Fruit fly (Drosophila melanogaster) whole organism, pupa: ENCODE data around the gene CG33483.

Experiments used
- CG10348 ChIP-seq: fragments of 200-800 bp; sonication (Bioruptor generic); IDR thresholded peaks from 2 replicates; pipeline ENCODE4 v1.3.6; 2022; ENCODE audit warnings: missing biosample characterization, missing genetic modification characterization
- CG12605 ChIP-seq: fragments of 200-800 bp; sonication (Bioruptor generic); IDR thresholded peaks from 2 replicates; pipeline ENCODE4 v1.3.6; 2022; ENCODE audit warnings: missing biosample characterization, missing genetic modification characterization
- CG13204 ChIP-seq: fragments of 200-800 bp; sonication (Bioruptor generic); optimal IDR thresholded peaks from 2 replicates; lab custom pipeline; 2018; ENCODE audit warnings: missing biosample characterization, mild to moderate bottlenecking, missing genetic modification characterization, moderate library complexity
- CG14655 ChIP-seq: fragments of 200-800 bp; sonication (Bioruptor generic); optimal IDR thresholded peaks from 3 replicates; lab custom pipeline; 2017; ENCODE audit warnings: mild to moderate bottlenecking, missing biosample characterization, missing genetic modification reagents, missing genetic modification characterization
- CG15710 ChIP-seq: fragments of 200-800 bp; sonication (Bioruptor generic); optimal IDR thresholded peaks from 2 replicates; lab custom pipeline; 2018; ENCODE audit warnings: missing biosample characterization, mild to moderate bottlenecking, missing genetic modification characterization, moderate library complexity
- CG17806 ChIP-seq: fragments of 200-800 bp; sonication (Bioruptor generic); optimal IDR thresholded peaks from 2 replicates; lab custom pipeline; 2018; ENCODE audit warnings: missing biosample characterization, mild to moderate bottlenecking, missing genetic modification characterization, moderate library complexity
- CG32121 ChIP-seq: fragments of 200-800 bp; sonication (Bioruptor generic); IDR thresholded peaks from 2 replicates; pipeline ENCODE4 v1.3.6; 2022; ENCODE audit warnings: missing biosample characterization, missing genetic modification characterization
- CG34367 ChIP-seq: fragments of 200-800 bp; sonication (Bioruptor generic); optimal IDR thresholded peaks from 2 replicates; lab custom pipeline; 2018; ENCODE audit warnings: missing biosample characterization, mild to moderate bottlenecking, missing genetic modification characterization
- CG4496 ChIP-seq: fragments of 200-800 bp; sonication (Bioruptor generic); IDR thresholded peaks from 3 replicates; pipeline ENCODE4 v1.3.6; 2022; ENCODE audit warnings: missing biosample characterization, missing genetic modification characterization
- CG8159 ChIP-seq: fragments of 200-800 bp; sonication (Bioruptor generic); optimal IDR thresholded peaks from 3 replicates; lab custom pipeline; 2018; ENCODE audit warnings: missing biosample characterization, mild to moderate bottlenecking, missing genetic modification characterization, moderate library complexity
- CG8301 ChIP-seq: fragments of 200-800 bp; sonication (Bioruptor generic); optimal IDR thresholded peaks from 2 replicates; lab custom pipeline; 2018; ENCODE audit warnings: missing biosample characterization, mild to moderate bottlenecking, missing genetic modification characterization
- CG9948 ChIP-seq: fragments of 200-800 bp; sonication (Bioruptor generic); optimal IDR thresholded peaks from 2 replicates; lab custom pipeline; 2018; ENCODE audit warnings: missing biosample characterization, mild to moderate bottlenecking, missing genetic modification characterization, moderate library complexity
- D1 ChIP-seq: fragments of 200-800 bp; sonication (Bioruptor generic); optimal IDR thresholded peaks from 2 replicates; lab custom pipeline; 2018; ENCODE audit warnings: missing biosample characterization, mild to moderate bottlenecking, missing genetic modification characterization, moderate library complexity
- EcR ChIP-seq: fragments of 200-800 bp; sonication (Bioruptor generic); optimal IDR thresholded peaks from 3 replicates; lab custom pipeline; 2019; ENCODE audit warnings: missing biosample characterization, missing genetic modification characterization, mild to moderate bottlenecking, moderate library complexity, missing genetic modification reagents
- Ets98B ChIP-seq: fragments of 200-800 bp; sonication (Bioruptor generic); IDR thresholded peaks from 2 replicates; pipeline ENCODE4 v1.3.6; 2022; ENCODE audit warnings: missing biosample characterization, missing genetic modification characterization
- Pif1A ChIP-seq: fragments of 200-800 bp; sonication (Bioruptor generic); optimal IDR thresholded peaks from 3 replicates; lab custom pipeline; 2016; ENCODE audit warnings: missing biosample characterization, missing genetic modification characterization
- Pif1B ChIP-seq: fragments of 200-800 bp; sonication (Bioruptor generic); optimal IDR thresholded peaks from 3 replicates; lab custom pipeline; 2016; ENCODE audit warnings: missing biosample characterization, missing genetic modification characterization
- Snoo ChIP-seq: fragments of 200-800 bp; sonication (Bioruptor generic); optimal IDR thresholded peaks from 3 replicates; lab custom pipeline; 2017; ENCODE audit warnings: missing biosample characterization, mild to moderate bottlenecking, missing genetic modification characterization, inconsistent platforms
- fd96Ca ChIP-seq: fragments of 200-800 bp; sonication (Bioruptor generic); IDR thresholded peaks from 3 replicates; pipeline ENCODE4 v1.3.6; 2022; ENCODE audit warnings: missing biosample characterization, missing genetic modification characterization
- gl ChIP-seq: fragments of 200-800 bp; sonication (Bioruptor generic); optimal IDR thresholded peaks from 2 replicates; lab custom pipeline; 2018; ENCODE audit warnings: missing biosample characterization, mild to moderate bottlenecking, missing genetic modification characterization
- rn ChIP-seq: fragments of 200-800 bp; sonication (Bioruptor generic); IDR thresholded peaks from 2 replicates; pipeline ENCODE4 v1.3.6; 2022; ENCODE audit warnings: missing biosample characterization, missing genetic modification characterization

CG33483 gene

dm6 chr3R:30893738-30894137 is 8.2 kb downstream of the CG33483 start, which contains the start of gene Cyp4c3:
Gene Cyp4c3, plus strand, starts transcription at chr3R:30894038.
- TF ChIP-seq CG13204 (no peak), D1 (tag; lab: Kevin White, UChicago) (no peak), CG12605 (GFP tag; lab: Robert Waterston, UW) (no peak), CG9948 (tag; lab: Kevin White, UChicago) (no peak), fd96Ca (GFP tag; lab: Robert Waterston, UW) (no peak), CG15710 (tag; lab: Kevin White, UChicago) (no peak), rn (no peak), Pif1B (GFP tag; lab: Kevin White, UChicago) (no peak), CG32121 (GFP tag; lab: Robert Waterston, UW) (no peak), CG17806 (tag; lab: Kevin White, UChicago) (no peak)

- TF ChIP-seq D1 (tag; lab: Kevin White, UChicago) = no peak
- no peak for TF ChIP-seq CG12605 (GFP tag; lab: Robert Waterston, UW)
- TF ChIP-seq fd96Ca (GFP tag; lab: Robert Waterston, UW) = peak; percentile 84
- peak; percentile 65 for TF ChIP-seq Ets98B
- peak; percentile 39; the same call in 1 of the 2 replicates for TF ChIP-seq CG10348 (GFP tag; lab: Robert Waterston, UW)
- peak; percentile 63 for TF ChIP-seq CG8301
- TF ChIP-seq Snoo (tag; lab: Kevin White, UChicago) = no peak
- peak; percentile 55 for TF ChIP-seq CG14655
- TF ChIP-seq CG4496 (GFP tag; lab: Robert Waterston, UW) = peak; percentile 87
- TF ChIP-seq CG32121 (GFP tag; lab: Robert Waterston, UW) = peak; percentile 49; the same call in 1 of the 2 replicates
- TF ChIP-seq CG17806 (tag; lab: Kevin White, UChicago) = peak; percentile 21
- no peak for TF ChIP-seq CG13204
- TF ChIP-seq Pif1A (GFP tag; lab: Kevin White, UChicago) = peak; percentile 36
These were observed 11.9 kb downstream of the CG33483 start for dm6 chr3R:30890045-30890444.

- TF ChIP-seq fd96Ca (GFP tag; lab: Robert Waterston, UW) (no peak), CG12605 (GFP tag; lab: Robert Waterston, UW) (no peak), CG8159 (tag; lab: Kevin White, UChicago) (no peak), CG15710 (tag; lab: Kevin White, UChicago) (no peak), D1 (tag; lab: Kevin White, UChicago) (no peak), CG8301 (no peak), CG17806 (tag; lab: Kevin White, UChicago) (no peak), rn (no peak), CG14655 (no peak), CG10348 (GFP tag; lab: Robert Waterston, UW) (no peak), gl (tag; lab: Kevin White, UChicago) (no peak), CG32121 (GFP tag; lab: Robert Waterston, UW) (no peak), Pif1B (GFP tag; lab: Kevin White, UChicago) (no peak), Ets98B (no peak), Snoo (tag; lab: Kevin White, UChicago) (no peak), EcR (no peak), CG34367 (tag; lab: Kevin White, UChicago) (no peak), CG9948 (tag; lab: Kevin White, UChicago) (no peak), CG4496 (GFP tag; lab: Robert Waterston, UW) (no peak), CG13204 (no peak)
These were observed 13.3 kb downstream of the CG33483 start, which contains the start of gene Sap-r for dm6 chr3R:30888550-30889259. Gene Sap-r, minus strand, starts transcription at chr3R:30889062.

- TF ChIP-seq CG32121 (GFP tag; lab: Robert Waterston, UW) (peak; percentile 84), D1 (tag; lab: Kevin White, UChicago) (no peak), Snoo (tag; lab: Kevin White, UChicago) (peak; percentile 83), gl (tag; lab: Kevin White, UChicago) (peak; percentile 44), CG8301 (peak; percentile 71), Pif1B (GFP tag; lab: Kevin White, UChicago) (peak; percentile 79), fd96Ca (GFP tag; lab: Robert Waterston, UW) (peak; percentile 92), Pif1A (GFP tag; lab: Kevin White, UChicago) (peak; percentile 77), CG34367 (tag; lab: Kevin White, UChicago) (peak; percentile 70), EcR (no peak), CG12605 (GFP tag; lab: Robert Waterston, UW) (peak; percentile 53; the same call in 1 of the 2 replicates), CG4496 (GFP tag; lab: Robert Waterston, UW) (peak; percentile 93), CG17806 (tag; lab: Kevin White, UChicago) (peak; percentile 71), CG10348 (GFP tag; lab: Robert Waterston, UW) (peak; percentile 41; the same call in 1 of the 2 replicates), rn (peak; percentile 62), CG9948 (tag; lab: Kevin White, UChicago) (peak; percentile 64), CG8159 (tag; lab: Kevin White, UChicago) (peak; percentile 67), CG15710 (tag; lab: Kevin White, UChicago) (peak; percentile 78), CG14655 (peak; percentile 77), Ets98B (peak; percentile 90), CG13204 (no peak)
These were observed 14.0 kb downstream of the CG33483 start for dm6 chr3R:30887711-30888549.

- TF ChIP-seq CG17806 (tag; lab: Kevin White, UChicago) (no peak), CG15710 (tag; lab: Kevin White, UChicago) (no peak), gl (tag; lab: Kevin White, UChicago) (no peak), Snoo (tag; lab: Kevin White, UChicago) (no peak), CG4496 (GFP tag; lab: Robert Waterston, UW) (no peak), Pif1A (GFP tag; lab: Kevin White, UChicago) (no peak), Pif1B (GFP tag; lab: Kevin White, UChicago) (no peak), fd96Ca (GFP tag; lab: Robert Waterston, UW) (no peak), CG8159 (tag; lab: Kevin White, UChicago) (no peak), rn (no peak), CG9948 (tag; lab: Kevin White, UChicago) (no peak)
These were observed 14.7 kb downstream of the CG33483 start for dm6 chr3R:30887302-30887701.
